Worm (Caenorhabditis elegans) whole organism, L4/young adult: ENCODE data around the gene bus-19.

Experiments used
- W03F9.2 ChIP-seq: fragments of 150-350 bp; optimal IDR thresholded peaks from 2 replicates; lab custom pipeline; 2014; ENCODE audit warnings: missing biosample characterization, missing genetic modification characterization
- dao-5 ChIP-seq: sonication (generic microtip); optimal IDR thresholded peaks from 2 replicates; lab custom pipeline; 2016; ENCODE audit warnings: missing genotype, missing genetic modification characterization, moderate library complexity, missing compliant biosample characterization
- him-1 ChIP-seq: sonication (generic microtip); optimal IDR thresholded peaks from 2 replicates; lab custom pipeline; 2016; ENCODE audit warnings: missing genotype, missing genetic modification reagents, missing genetic modification characterization, missing compliant biosample characterization

DNA sequence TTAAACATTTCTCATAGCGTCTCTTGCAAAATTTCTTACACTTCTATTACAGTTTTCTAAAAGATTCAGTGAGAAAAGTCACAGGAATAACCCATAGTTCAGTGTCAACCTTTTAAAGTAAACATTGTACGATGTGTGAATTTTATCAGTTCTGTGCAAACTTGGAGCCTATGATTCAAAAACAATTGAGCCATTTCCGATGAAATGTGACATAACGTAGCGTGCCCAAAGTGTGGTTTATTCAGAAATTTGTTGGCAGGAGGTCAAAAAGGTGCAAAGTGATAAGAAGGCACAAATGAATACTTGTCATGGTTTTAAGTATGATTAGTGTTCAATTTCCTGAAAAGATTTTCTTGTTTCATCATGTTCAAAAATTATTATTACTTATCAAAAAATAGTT is 5.7 kb downstream of the bus-19 start:
- TF ChIP-seq dao-5, result no peak
- TF ChIP-seq him-1, result no peak
- TF ChIP-seq W03F9.2, result no peak
